Worm (Caenorhabditis elegans) whole organism, young adult: Measurements from ENCODE around the gene W09G12.10.
A peak's percentile ranks its signal among the peaks of the same experiment; 100 is the strongest.

Source experiments
- D2030.7 ChIP-seq: fragments of 200-800 bp; sonication (Bioruptor generic); IDR thresholded peaks from 2 replicates; pipeline ENCODE4 v1.3.6; 2022; ENCODE audit warnings: missing genetic modification reagents, missing genetic modification characterization, missing compliant biosample characterization
- F10E7.11 ChIP-seq: sonication (generic microtip); optimal IDR thresholded peaks from 2 replicates; lab custom pipeline; 2017; ENCODE audit warnings: mild to moderate bottlenecking, missing genetic modification characterization, moderate library complexity, missing compliant biosample characterization
- F37B4.10 ChIP-seq: fragments of 200-800 bp; sonication (Bioruptor generic); IDR thresholded peaks from 2 replicates; pipeline ENCODE4 v1.3.6; 2022; ENCODE audit warnings: missing genetic modification characterization, missing compliant biosample characterization
- F49E8.2 ChIP-seq: sonication (generic microtip); optimal IDR thresholded peaks from 3 replicates; lab custom pipeline; 2017; ENCODE audit warnings: missing genetic modification characterization, mild to moderate bottlenecking, missing compliant biosample characterization, antibody characterized with exemption, moderate library complexity; ENCODE audit not compliant: insufficient read depth
- F52B5.7 ChIP-seq: sonication (generic microtip); optimal IDR thresholded peaks from 2 replicates; lab custom pipeline; 2016; ENCODE audit warnings: mild to moderate bottlenecking, missing genetic modification characterization, missing compliant biosample characterization
- F55B11.4 ChIP-seq: sonication (generic microtip); optimal IDR thresholded peaks from 2 replicates; lab custom pipeline; 2016; ENCODE audit warnings: missing compliant biosample characterization, missing genetic modification characterization, borderline replicate concordance; ENCODE audit not compliant: insufficient read depth
- K11D2.4 ChIP-seq: fragments of 200-800 bp; sonication (Bioruptor generic); IDR thresholded peaks from 2 replicates; pipeline ENCODE4 v1.3.6; 2022; ENCODE audit warnings: missing genetic modification reagents, missing genetic modification characterization, missing compliant biosample characterization
- T07F8.4 ChIP-seq: sonication (generic microtip); optimal IDR thresholded peaks from 2 replicates; lab custom pipeline; 2016; ENCODE audit warnings: mild to moderate bottlenecking, missing genetic modification characterization, moderate library complexity, missing compliant biosample characterization
- Y67H2A.10 ChIP-seq: fragments of 200-800 bp; sonication (Bioruptor generic); conservative IDR thresholded peaks from 2 replicates; pipeline ENCODE4 v1.3.6; 2022; ENCODE audit warnings: missing genetic modification reagents, missing genetic modification characterization, missing compliant biosample characterization
- ama-1 ChIP-seq, 3 experiments: fragments of 150-350 bp in 1 of 3; sonication (generic microtip) in 2 of 3; optimal IDR thresholded peaks; 2 replicates each; lab custom pipeline; 2014 to 2018; ENCODE audit warnings: missing biosample characterization in 2 of 3, missing genetic modification characterization in 2 of 3, missing genetic modification reagents in 2 of 3
- aptf-2 ChIP-seq: fragments of 200-800 bp; sonication (Bioruptor generic); conservative IDR thresholded peaks from 2 replicates; pipeline ENCODE4 v1.3.6; 2022; ENCODE audit warnings: missing genetic modification reagents, missing genetic modification characterization, missing compliant biosample characterization
- attf-3 ChIP-seq: fragments of 200-800 bp; sonication (Bioruptor generic); conservative IDR thresholded peaks from 2 replicates; pipeline ENCODE4 v1.3.6; 2022; ENCODE audit warnings: missing genetic modification reagents, missing genetic modification characterization, missing compliant biosample characterization
- attf-5 ChIP-seq: fragments of 200-800 bp; sonication (Bioruptor generic); optimal IDR thresholded peaks from 2 replicates; lab custom pipeline; 2018; ENCODE audit warnings: mild to moderate bottlenecking, missing genetic modification characterization, missing compliant biosample characterization
- attf-6 ChIP-seq: fragments of 200-800 bp; sonication (Bioruptor generic); IDR thresholded peaks from 2 replicates; pipeline ENCODE4 v1.3.6; 2022; ENCODE audit warnings: missing genetic modification reagents, missing genetic modification characterization, missing compliant biosample characterization
- bed-2 ChIP-seq: fragments of 200-800 bp; sonication (Bioruptor generic); IDR thresholded peaks from 2 replicates; pipeline ENCODE4 v1.3.6; 2022; ENCODE audit warnings: missing genetic modification reagents, missing genetic modification characterization, missing compliant biosample characterization
- cebp-1 ChIP-seq, 2 experiments: fragments of 200-800 bp in 1 of 2; sonication (Bioruptor generic) in 1 of 2; sonication (generic microtip) in 1 of 2; IDR thresholded peaks in 1 of 2; optimal IDR thresholded peaks in 1 of 2; 2 replicates each; pipeline versions ENCODE4 v1.3.6 to Lab custom; 2017 to 2022; ENCODE audit warnings: missing compliant biosample characterization in 2 of 2, missing genetic modification characterization in 2 of 2, mild to moderate bottlenecking in 1 of 2, missing genetic modification reagents in 1 of 2, moderate library complexity in 1 of 2
- ceh-27 ChIP-seq: fragments of 200-800 bp; sonication (Bioruptor generic); optimal IDR thresholded peaks from 2 replicates; lab custom pipeline; 2018; ENCODE audit warnings: mild to moderate bottlenecking, missing genetic modification characterization, moderate library complexity, missing compliant biosample characterization
- dox-1 ChIP-seq: fragments of 200-800 bp; sonication (Bioruptor generic); IDR thresholded peaks from 2 replicates; pipeline ENCODE4 v1.3.6; 2022; ENCODE audit warnings: missing genetic modification reagents, missing genetic modification characterization, missing compliant biosample characterization
- him-1 ChIP-seq: sonication (generic microtip); optimal IDR thresholded peaks from 2 replicates; lab custom pipeline; 2016; ENCODE audit warnings: missing genotype, missing genetic modification reagents, missing genetic modification characterization, missing compliant biosample characterization
- hlh-12 ChIP-seq: sonication (generic microtip); optimal IDR thresholded peaks from 2 replicates; lab custom pipeline; 2016; ENCODE audit warnings: missing genetic modification characterization, missing compliant biosample characterization
- hmg-1.2 ChIP-seq: fragments of 200-800 bp; sonication (Bioruptor generic); IDR thresholded peaks from 2 replicates; pipeline ENCODE4 v1.3.6; 2022; ENCODE audit warnings: missing genetic modification reagents, missing genetic modification characterization, missing compliant biosample characterization
- hmg-20 ChIP-seq: fragments of 200-800 bp; sonication (Bioruptor generic); IDR thresholded peaks from 2 replicates; pipeline ENCODE4 v1.3.6; 2022; ENCODE audit warnings: missing genetic modification reagents, missing genetic modification characterization, missing compliant biosample characterization
- hrde-1 ChIP-seq: sonication (generic microtip); optimal IDR thresholded peaks from 2 replicates; lab custom pipeline; 2016; ENCODE audit warnings: missing genetic modification characterization, mild to moderate bottlenecking, missing compliant biosample characterization, moderate library complexity, missing genotype, missing genetic modification reagents, borderline replicate concordance
- lin-26 ChIP-seq: fragments of 200-800 bp; sonication (Bioruptor generic); IDR thresholded peaks from 2 replicates; pipeline ENCODE4 v1.3.6; 2022; ENCODE audit warnings: missing genetic modification reagents, missing genetic modification characterization, missing compliant biosample characterization
- lir-1 ChIP-seq: fragments of 200-800 bp; sonication (Bioruptor generic); conservative IDR thresholded peaks from 2 replicates; pipeline ENCODE4 v1.3.6; 2022; ENCODE audit warnings: missing genetic modification reagents, missing genetic modification characterization, missing compliant biosample characterization
- lsl-1 ChIP-seq: fragments of 200-800 bp; sonication (Bioruptor generic); optimal IDR thresholded peaks from 2 replicates; lab custom pipeline; 2018; ENCODE audit warnings: mild to moderate bottlenecking, missing genetic modification characterization, moderate library complexity, missing compliant biosample characterization
- lsy-27 ChIP-seq: sonication (generic microtip); optimal IDR thresholded peaks from 2 replicates; lab custom pipeline; 2017; ENCODE audit warnings: missing genetic modification characterization, mild to moderate bottlenecking, missing compliant biosample characterization, antibody characterized with exemption, missing genotype, borderline replicate concordance; ENCODE audit not compliant: insufficient read depth
- madf-3 ChIP-seq: fragments of 200-800 bp; sonication (Bioruptor generic); IDR thresholded peaks from 2 replicates; pipeline ENCODE4 v1.3.6; 2022; ENCODE audit warnings: missing genetic modification reagents, missing genetic modification characterization, missing compliant biosample characterization
- madf-6 ChIP-seq: fragments of 200-800 bp; sonication (Bioruptor generic); IDR thresholded peaks from 2 replicates; pipeline ENCODE4 v1.3.6; 2022; ENCODE audit warnings: missing genetic modification reagents, missing genetic modification characterization, missing compliant biosample characterization
- nfyb-1 ChIP-seq: fragments of 200-800 bp; sonication (Bioruptor generic); IDR thresholded peaks from 2 replicates; pipeline ENCODE4 v1.3.6; 2022; ENCODE audit warnings: missing genetic modification reagents, missing genetic modification characterization, missing compliant biosample characterization
- nhr-80 ChIP-seq: sonication (generic microtip); optimal IDR thresholded peaks from 2 replicates; lab custom pipeline; 2016; ENCODE audit warnings: missing genetic modification characterization, missing compliant biosample characterization
- rec-8 ChIP-seq, 2 experiments: sonication (generic microtip); optimal IDR thresholded peaks; 2 replicates each; lab custom pipeline; 2016; ENCODE audit warnings: mild to moderate bottlenecking in 2 of 2, missing genetic modification characterization in 2 of 2, missing genetic modification reagents in 2 of 2, missing genotype in 2 of 2, missing biosample characterization in 1 of 2, missing compliant biosample characterization in 1 of 2, moderate library complexity in 1 of 2
- repo-1 ChIP-seq: sonication (generic microtip); optimal IDR thresholded peaks from 2 replicates; lab custom pipeline; 2017; ENCODE audit warnings: mild to moderate bottlenecking, missing genetic modification characterization, missing compliant biosample characterization
- snpc-4 ChIP-seq, 5 experiments: fragments of 150-350 bp in 1 of 5; sonication (generic microtip) in 4 of 5; optimal IDR thresholded peaks; 2 replicates each; lab custom pipeline; 2014 to 2018; ENCODE audit warnings: missing genetic modification characterization in 5 of 5, missing biosample characterization in 3 of 5, antibody characterized with exemption in 2 of 5, mild to moderate bottlenecking in 2 of 5, missing compliant biosample characterization in 2 of 5, missing genotype in 2 of 5, moderate library complexity in 2 of 5, missing genetic modification reagents in 1 of 5
- sptf-2 ChIP-seq: fragments of 200-800 bp; sonication (Bioruptor generic); optimal IDR thresholded peaks from 2 replicates; lab custom pipeline; 2018; ENCODE audit warnings: mild to moderate bottlenecking, missing genetic modification characterization, missing compliant biosample characterization
- tlf-1 ChIP-seq: fragments of 200-800 bp; sonication (Bioruptor generic); optimal IDR thresholded peaks from 2 replicates; lab custom pipeline; 2018; ENCODE audit warnings: mild to moderate bottlenecking, missing genetic modification characterization, missing compliant biosample characterization
- ztf-22 ChIP-seq: fragments of 200-800 bp; sonication (Bioruptor generic); optimal IDR thresholded peaks from 2 replicates; lab custom pipeline; 2018; ENCODE audit warnings: mild to moderate bottlenecking, missing genetic modification characterization, moderate library complexity, missing compliant biosample characterization
- ztf-28 ChIP-seq: fragments of 200-800 bp; sonication (Bioruptor generic); IDR thresholded peaks from 2 replicates; pipeline ENCODE4 v1.3.6; 2022; ENCODE audit warnings: missing genetic modification reagents, missing genetic modification characterization, missing compliant biosample characterization
- ztf-3 ChIP-seq: fragments of 200-800 bp; sonication (Bioruptor generic); optimal IDR thresholded peaks from 2 replicates; lab custom pipeline; 2018; ENCODE audit warnings: mild to moderate bottlenecking, missing genetic modification characterization, missing compliant biosample characterization

Gene W09G12.10

ce11 chrIV:1260474-1260873 is 39.4 kb upstream of the W09G12.10 start (continued):
- TF ChIP-seq ztf-3 (GFP tag; lab: Kevin White, UChicago) (no peak), madf-6 (peak; percentile 78), F49E8.2 (no peak), sptf-2 (GFP tag; lab: Kevin White, UChicago) (no peak), ama-1 (optimal IDR thresholded peaks at IDR 0.05; lab: Kevin White, UChicago) (no peak), ama-1 (GFP tag; optimal IDR thresholded peaks at IDR 0.05; lab: Kevin White, UChicago) (no peak), repo-1 (tag; lab: Kevin White, UChicago) (peak; percentile 19), K11D2.4 (GFP tag; lab: Robert Waterston, UW) (no peak), bed-2 (GFP tag; lab: Robert Waterston, UW) (no peak), hmg-20 (no peak), ztf-28 (GFP tag; lab: Robert Waterston, UW) (no peak), attf-6 (GFP tag; lab: Robert Waterston, UW) (peak; percentile 11; the same call in 1 of the 2 replicates), snpc-4 (GFP tag; optimal IDR thresholded peaks at IDR 0.05; lab: Kevin White, UChicago) (no peak), snpc-4 (tag; optimal IDR thresholded peaks at IDR 0.05; lab: Kevin White, UChicago) (peak; percentile 83 to 96 (median 92)), tlf-1 (no peak), nfyb-1 (GFP tag; lab: Robert Waterston, UW) (no peak), him-1 (peak; percentile 6), madf-3 (GFP tag; lab: Robert Waterston, UW) (no peak), D2030.7 (GFP tag; lab: Robert Waterston, UW) (peak; percentile 33; the same call in 1 of the 2 replicates), attf-5 (GFP tag; lab: Kevin White, UChicago) (no peak)

ce11 chrIV:1256723-1257122 is 35.6 kb upstream of the W09G12.10 start, which contains the start of gene clec-168:
Gene clec-168, plus strand, starts transcription at chrIV:1256969.
- TF ChIP-seq nhr-80 (tag; lab: Kevin White, UChicago) = peak; percentile 16
- TF ChIP-seq lir-1 (GFP tag; lab: Robert Waterston, UW) = no peak

DNA sequence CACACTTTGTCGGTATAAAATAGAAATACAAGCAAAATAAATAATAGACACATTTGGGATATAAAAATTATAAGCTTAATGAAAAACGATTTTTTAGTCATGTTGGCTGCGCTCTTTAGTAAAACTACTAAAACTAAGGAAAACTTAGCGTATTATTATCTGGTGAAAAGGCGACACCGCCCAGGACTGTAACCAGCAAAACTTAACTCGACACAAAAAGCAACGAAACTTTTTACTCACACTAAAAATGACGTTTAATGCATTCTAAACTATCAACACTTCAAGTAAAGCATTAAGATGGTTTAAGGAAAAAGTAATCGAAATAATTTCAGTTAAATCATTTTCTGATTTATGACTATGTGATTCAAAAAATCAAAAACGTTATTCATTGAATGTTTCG is 34.5 kb upstream of the W09G12.10 start, which contains the start of gene clec-167:
TSS of gene clec-167 (minus strand) at position 101 of the 400 bp plus-strand sequence.
- TF ChIP-seq aptf-2 (GFP tag; lab: Robert Waterston, UW) (no peak), hrde-1 (no peak), F55B11.4 (tag; lab: Kevin White, UChicago) (no peak), lir-1 (GFP tag; lab: Robert Waterston, UW) (no peak)

- no peak for TF ChIP-seq lsy-27 (tag; lab: Kevin White, UChicago)
- TF ChIP-seq attf-3 (GFP tag; lab: Robert Waterston, UW) = no peak
- no peak for TF ChIP-seq ztf-22 (GFP tag; lab: Kevin White, UChicago)
- TF ChIP-seq F37B4.10 (GFP tag; lab: Robert Waterston, UW) = no peak
- no peak for TF ChIP-seq nhr-80 (tag; lab: Kevin White, UChicago)
- TF ChIP-seq dox-1 (GFP tag; lab: Robert Waterston, UW) = no peak
- TF ChIP-seq attf-6 (GFP tag; lab: Robert Waterston, UW) = no peak
- TF ChIP-seq lin-26 (GFP tag; lab: Robert Waterston, UW) = no peak
- TF ChIP-seq rec-8 (tag; optimal IDR thresholded peaks at IDR 0.05; lab: Kevin White, UChicago) = no peak
- TF ChIP-seq hmg-1.2 = no peak
- no peak for TF ChIP-seq lsl-1 (GFP tag; lab: Kevin White, UChicago)
- no peak for TF ChIP-seq him-1
- TF ChIP-seq ceh-27 (GFP tag; lab: Kevin White, UChicago) = no peak
- TF ChIP-seq T07F8.4 (tag; lab: Kevin White, UChicago) = no peak
- no peak for TF ChIP-seq F52B5.7 (tag; lab: Kevin White, UChicago)
- no peak for TF ChIP-seq F10E7.11 (tag; lab: Kevin White, UChicago)
- TF ChIP-seq Y67H2A.10 (GFP tag; lab: Robert Waterston, UW) = no peak
- no peak for TF ChIP-seq cebp-1 (GFP tag; IDR thresholded peaks at IDR 0.05; lab: Robert Waterston, UW)
- no peak for TF ChIP-seq cebp-1 (tag; optimal IDR thresholded peaks at IDR 0.05; lab: Kevin White, UChicago)
- TF ChIP-seq hlh-12 (tag; lab: Kevin White, UChicago) = no peak
- no peak for TF ChIP-seq madf-6
Measured at ce11 chrIV:1251242-1251911, 30.3 kb upstream of the W09G12.10 start, which contains the start of the genes clec-166 and F38A1.6. Gene clec-166, minus strand, starts transcription at chrIV:1251342. Gene F38A1.6, plus strand, starts transcription at chrIV:1251861.
